Worm (Caenorhabditis elegans): ENCODE data around the gene sri-1.
"Not testable (repeated sequence)": the region's sequence is repeated elsewhere in the genome, so short reads cannot be mapped to it uniquely, and the experiment has no call there.

sri-1 gene

ce11 chrV:15943125-15943524 is 24.3 kb downstream of the sri-1 start, which contains the start of gene srw-53:
TSS of gene srw-53 (plus strand) at chrV:15943425.
- no peak for TF ChIP-seq ceh-24 (tag; optimal IDR thresholded peaks at IDR 0.05)
- no peak for TF ChIP-seq lin-11 (tag; optimal IDR thresholded peaks at IDR 0.05)
- TF ChIP-seq ceh-9 (tag; optimal IDR thresholded peaks at IDR 0.05): no peak
- TF ChIP-seq nfya-1 (tag; optimal IDR thresholded peaks at IDR 0.05): no peak
- no peak for TF ChIP-seq nhr-232 (tag; optimal IDR thresholded peaks at IDR 0.05)
- TF ChIP-seq ceh-45 (GFP tag; IDR thresholded peaks at IDR 0.05): no peak
- TF ChIP-seq dve-1 (tag; optimal IDR thresholded peaks at IDR 0.05): no peak

ce11 chrV:15940254-15940653 is 27.2 kb downstream of the sri-1 start, which contains the start of gene srw-55:
TSS of gene srw-55 (minus strand) at chrV:15940354.
- TF ChIP-seq fax-1 (tag; optimal IDR thresholded peaks at IDR 0.05) (no peak), hlh-13 (GFP tag; optimal IDR thresholded peaks at IDR 0.05) (no peak), ceh-18 (tag; optimal IDR thresholded peaks at IDR 0.05) (no peak), dmd-4 (tag; optimal IDR thresholded peaks at IDR 0.05; ENCODE audit: borderline replicate concordance) (no peak), lin-11 (tag; optimal IDR thresholded peaks at IDR 0.05) (no peak), ref-2 (tag; optimal IDR thresholded peaks at IDR 0.05) (no peak), elt-2 (tag; optimal IDR thresholded peaks at IDR 0.05) (no peak), ceh-14 (tag; optimal IDR thresholded peaks at IDR 0.05) (no peak), rnt-1 (tag; optimal IDR thresholded peaks at IDR 0.05) (no peak), pqm-1 (tag; optimal IDR thresholded peaks at IDR 0.05) (no peak), pax-1 (tag; optimal IDR thresholded peaks at IDR 0.05) (no peak), C08G9.2 (tag; optimal IDR thresholded peaks at IDR 0.05) (no peak), unc-86 (tag; optimal IDR thresholded peaks at IDR 0.05) (no peak), ceh-24 (tag; optimal IDR thresholded peaks at IDR 0.05) (no peak), ceh-6 (GFP tag; optimal IDR thresholded peaks at IDR 0.05) (no peak), pros-1 (tag; optimal IDR thresholded peaks at IDR 0.05) (no peak), hlh-8 (tag; optimal IDR thresholded peaks at IDR 0.05) (no peak), unc-3 (GFP tag; conservative IDR thresholded peaks at IDR 0.05) (no peak), unc-3 (tag; optimal IDR thresholded peaks at IDR 0.05) (no peak)

- TF ChIP-seq C38D4.7 (GFP tag; optimal IDR thresholded peaks at IDR 0.05) (no peak), ceh-30 (tag; optimal IDR thresholded peaks at IDR 0.05) (no peak), fax-1 (tag; optimal IDR thresholded peaks at IDR 0.05) (no peak), sox-2 (GFP tag; IDR thresholded peaks at IDR 0.05) (no peak), ztf-16 (tag; optimal IDR thresholded peaks at IDR 0.05) (no peak), ceh-22 (tag; optimal IDR thresholded peaks at IDR 0.05) (no peak), dmd-4 (tag; optimal IDR thresholded peaks at IDR 0.05; ENCODE audit: borderline replicate concordance) (no peak)
These were observed 35.1 kb downstream of the sri-1 start, which contains the start of gene srw-26 for ce11 chrV:15932390-15932789. TSS of gene srw-26 (minus strand) at chrV:15932490.

ce11 chrV:15929882-15930281 is 37.6 kb downstream of the sri-1 start, which contains the start of gene srbc-77:
TSS of gene srbc-77 (plus strand) at chrV:15930182.
- not testable (repeated sequence) for TF ChIP-seq npax-4 (tag; optimal IDR thresholded peaks at IDR 0.05); unc-3 (GFP tag; conservative IDR thresholded peaks at IDR 0.05); unc-3 (tag; optimal IDR thresholded peaks at IDR 0.05); ttx-3 (tag; optimal IDR thresholded peaks at IDR 0.05)

- TF ChIP-seq odd-2 (tag; optimal IDR thresholded peaks at IDR 0.05) (no peak), K02D7.2 (tag; optimal IDR thresholded peaks at IDR 0.05) (no peak), hlh-13 (GFP tag; optimal IDR thresholded peaks at IDR 0.05) (no peak), fax-1 (tag; optimal IDR thresholded peaks at IDR 0.05) (no peak), ceh-14 (tag; optimal IDR thresholded peaks at IDR 0.05) (no peak), pag-3 (tag; optimal IDR thresholded peaks at IDR 0.05; ENCODE audit: borderline replicate concordance) (no peak), ceh-45 (GFP tag; IDR thresholded peaks at IDR 0.05) (no peak)
These were observed 39.1 kb downstream of the sri-1 start, which contains the start of gene pzf-1 for ce11 chrV:15928325-15928724. TSS of gene pzf-1 (minus strand) at chrV:15928425.
